In the genomic region with DNA sequence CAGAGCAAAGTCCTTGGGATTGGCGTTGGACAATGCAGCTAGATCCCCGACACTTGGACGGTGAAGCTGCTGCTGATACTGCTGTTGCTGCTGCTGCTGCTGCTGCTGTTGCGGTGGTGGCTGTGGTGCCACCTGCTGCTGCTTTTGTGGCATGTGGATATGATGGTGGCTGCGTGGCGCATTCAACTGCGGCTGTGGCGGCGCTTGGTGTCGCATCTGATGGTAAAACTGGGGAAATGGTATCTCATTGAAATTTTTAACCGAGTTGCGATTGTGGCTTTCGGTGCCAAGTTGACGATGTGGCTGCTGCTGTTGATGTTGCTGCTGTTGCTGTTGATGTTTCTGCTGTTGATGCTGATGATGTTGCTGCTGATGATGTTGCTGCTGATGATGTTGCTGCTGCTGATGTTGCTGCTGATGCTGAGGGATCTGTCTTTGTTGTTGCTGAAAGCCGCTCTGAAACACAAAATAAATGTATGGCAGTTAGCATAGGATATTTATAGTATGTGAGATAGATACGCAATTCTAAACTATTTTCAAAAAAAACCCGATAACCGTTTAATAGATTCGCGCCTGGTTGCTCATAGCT, we compare ENCODE assay signal across 3 fruit fly cellular contexts.
TF ChIP-seq lines count a peak whose summit lies in the region.

No protein-coding gene starts in this region.

- TF ChIP-seq CTCF in whole organism, embryonic (GFP tag; optimal IDR thresholded peaks at IDR 0.05; lab: Kevin White, UChicago), result no peak

TF ChIP-seq in whole organism, embryonic, 481 proteins besides CTCF, POLR2A, EP300 and RAD21:
- TF ChIP-seq Dfd (GFP tag; optimal IDR thresholded peaks at IDR 0.05; lab: Kevin White, UChicago) (peak in 1 of 2 experiments; percentile 74), CG11504 (tag; optimal IDR thresholded peaks at IDR 0.05; lab: Kevin White, UChicago) (peak; percentile 74), luna (GFP tag; optimal IDR thresholded peaks at IDR 0.05; lab: Kevin White, UChicago) (no peak)

TF ChIP-seq in whole organism, prepupa, 60 proteins besides CTCF, POLR2A, EP300 and RAD21:
- no peak for TF ChIP-seq eg (GFP tag; IDR thresholded peaks at IDR 0.05; lab: Robert Waterston, UW)
- TF ChIP-seq CG3919 (GFP tag; optimal IDR thresholded peaks at IDR 0.05; lab: Kevin White, UChicago), result peak; percentile 13

TF ChIP-seq in whole organism, wandering third instar larva, 38 proteins besides CTCF, POLR2A, EP300 and RAD21:
- TF ChIP-seq foxo (GFP tag; optimal IDR thresholded peaks at IDR 0.05; lab: Kevin White, UChicago) (no peak), Dfd (GFP tag; optimal IDR thresholded peaks at IDR 0.05; lab: Kevin White, UChicago) (peak; percentile 96), woc (GFP tag; optimal IDR thresholded peaks at IDR 0.05; lab: Kevin White, UChicago) (no peak), Hr83 (GFP tag; optimal IDR thresholded peaks at IDR 0.05; lab: Kevin White, UChicago; ENCODE audit: poor library complexity, severe bottlenecking) (no peak)
